Worm (Caenorhabditis elegans) whole organism, mixed stage, embryonic: ENCODE results near the gene C46C2.2.

Experiments
- M03D4.4 ChIP-seq: sonication (generic microtip); optimal IDR thresholded peaks from 2 replicates; lab custom pipeline; 2017; ENCODE audit warnings: mild to moderate bottlenecking, missing genetic modification characterization, missing compliant biosample characterization
- ces-1 ChIP-seq: fragments of 150-350 bp; optimal IDR thresholded peaks from 2 replicates; lab custom pipeline; 2014; ENCODE audit warnings: missing biosample characterization, missing genetic modification reagents, missing genetic modification characterization
- lin-13 ChIP-seq: fragments of 150-350 bp; optimal IDR thresholded peaks from 2 replicates; lab custom pipeline; 2014; ENCODE audit warnings: missing biosample characterization, missing genetic modification characterization

ce11 chrIV:9258547-9258946 is 41.0 kb downstream of the C46C2.2 start:
- TF ChIP-seq ces-1 (GFP tag; lab: Kevin White, UChicago) (no peak), lin-13 (tag; lab: Kevin White, UChicago) (no peak), M03D4.4 (no peak)
